Fruit fly (Drosophila melanogaster) whole organism, embryonic: Measurements from ENCODE around the gene CG31675.
A peak's percentile ranks its signal among the peaks of the same experiment; 100 is the strongest.

Experiments
- Adf1 ChIP-seq: fragments of 200-800 bp; sonication (Bioruptor generic); IDR thresholded peaks from 2 replicates; pipeline ENCODE4 v1.3.6; 2022; ENCODE audit warnings: missing biosample characterization, missing genetic modification characterization
- Asciz ChIP-seq: fragments of 200-800 bp; sonication (Bioruptor generic); optimal IDR thresholded peaks from 2 replicates; lab custom pipeline; 2017; ENCODE audit warnings: missing biosample characterization, mild to moderate bottlenecking, missing genetic modification characterization, missing genetic modification reagents
- Atf3 ChIP-seq: fragments of 200-800 bp; sonication (Bioruptor generic); optimal IDR thresholded peaks from 3 replicates; lab custom pipeline; 2016; ENCODE audit warnings: missing biosample characterization, missing genetic modification characterization
- Atf6 ChIP-seq: fragments of 200-800 bp; sonication (Bioruptor generic); IDR thresholded peaks from 2 replicates; pipeline ENCODE4 v1.3.6; 2022; ENCODE audit warnings: missing biosample characterization, missing genetic modification characterization
- CG10366 ChIP-seq: fragments of 200-800 bp; sonication (Bioruptor generic); IDR thresholded peaks from 2 replicates; pipeline ENCODE4 v1.3.6; 2022; ENCODE audit warnings: missing biosample characterization, missing genetic modification characterization
- CG11560 ChIP-seq: fragments of 200-800 bp; sonication (Bioruptor generic); IDR thresholded peaks from 3 replicates; pipeline ENCODE4 v1.3.6; 2022; ENCODE audit warnings: missing biosample characterization, missing genetic modification characterization
- CG12391 ChIP-seq: fragments of 200-800 bp; sonication (Bioruptor generic); optimal IDR thresholded peaks from 3 replicates; lab custom pipeline; 2018; ENCODE audit warnings: missing biosample characterization, mild to moderate bottlenecking, missing genetic modification characterization, moderate library complexity
- CG14667 ChIP-seq: fragments of 200-800 bp; sonication (Bioruptor generic); IDR thresholded peaks from 2 replicates; pipeline ENCODE4 v1.3.6; 2022; ENCODE audit warnings: missing biosample characterization, missing genetic modification characterization
- CG16813 ChIP-seq: fragments of 200-800 bp; sonication (Bioruptor generic); IDR thresholded peaks from 3 replicates; pipeline ENCODE4 v1.3.6; 2022; ENCODE audit warnings: missing biosample characterization, missing genetic modification characterization; ENCODE audit not compliant: partially characterized antibody
- CG17385 ChIP-seq: fragments of 200-800 bp; sonication (Bioruptor generic); optimal IDR thresholded peaks from 3 replicates; lab custom pipeline; 2018; ENCODE audit warnings: missing biosample characterization, mild to moderate bottlenecking, missing genetic modification characterization
- CG17612 ChIP-seq: fragments of 200-800 bp; sonication (Bioruptor generic); IDR thresholded peaks from 2 replicates; pipeline ENCODE4 v1.3.6; 2022; ENCODE audit warnings: missing biosample characterization, missing genetic modification characterization
- CG1792 ChIP-seq: fragments of 200-800 bp; sonication (Bioruptor generic); optimal IDR thresholded peaks from 2 replicates; lab custom pipeline; 2016; ENCODE audit warnings: missing biosample characterization, missing genetic modification characterization
- CG2202 ChIP-seq: fragments of 200-800 bp; sonication (Bioruptor generic); optimal IDR thresholded peaks from 2 replicates; lab custom pipeline; 2018; ENCODE audit warnings: missing biosample characterization, mild to moderate bottlenecking, missing genetic modification characterization
- CG2889 ChIP-seq: fragments of 200-800 bp; sonication (Bioruptor generic); IDR thresholded peaks from 3 replicates; pipeline ENCODE4 v1.3.6; 2022; ENCODE audit warnings: missing biosample characterization, missing genetic modification characterization
- CG31388 ChIP-seq: fragments of 200-800 bp; sonication (Bioruptor generic); optimal IDR thresholded peaks from 2 replicates; lab custom pipeline; 2016; ENCODE audit warnings: missing biosample characterization, missing genetic modification characterization
- CG32532 ChIP-seq: fragments of 200-800 bp; sonication (Bioruptor generic); IDR thresholded peaks from 2 replicates; pipeline ENCODE4 v1.3.6; 2022; ENCODE audit warnings: missing biosample characterization, missing genetic modification characterization
- CG34376 ChIP-seq: fragments of 200-800 bp; sonication (Bioruptor generic); optimal IDR thresholded peaks from 2 replicates; lab custom pipeline; 2018; ENCODE audit warnings: missing biosample characterization, mild to moderate bottlenecking, missing genetic modification characterization
- CG4328 ChIP-seq: fragments of 200-800 bp; sonication (Bioruptor generic); optimal IDR thresholded peaks from 3 replicates; lab custom pipeline; 2017; ENCODE audit warnings: missing biosample characterization, missing genetic modification reagents, missing genetic modification characterization
- CG4404 ChIP-seq: fragments of 200-800 bp; sonication (Bioruptor generic); IDR thresholded peaks from 2 replicates; pipeline ENCODE4 v1.3.6; 2022; ENCODE audit warnings: missing biosample characterization, missing genetic modification characterization
- CG4424 ChIP-seq: fragments of 200-800 bp; sonication (Bioruptor generic); optimal IDR thresholded peaks from 3 replicates; lab custom pipeline; 2016; ENCODE audit warnings: missing biosample characterization, missing genetic modification characterization
- CG8089 ChIP-seq: fragments of 200-800 bp; sonication (Bioruptor generic); optimal IDR thresholded peaks from 3 replicates; lab custom pipeline; 2016; ENCODE audit warnings: missing biosample characterization, missing genetic modification characterization
- CG8478 ChIP-seq: fragments of >200 bp; optimal IDR thresholded peaks from 2 replicates; lab custom pipeline; 2018
- CG9932 ChIP-seq: fragments of 200-800 bp; sonication (Bioruptor generic); IDR thresholded peaks from 2 replicates; pipeline ENCODE4 v1.3.6; 2022; ENCODE audit warnings: missing biosample characterization, missing genetic modification characterization
- Dbx ChIP-seq: fragments of 200-800 bp; sonication (Bioruptor generic); IDR thresholded peaks from 3 replicates; pipeline ENCODE4 v1.3.6; 2022; ENCODE audit warnings: missing biosample characterization, missing genetic modification characterization
- Deaf1 ChIP-seq: fragments of 200-800 bp; optimal IDR thresholded peaks from 3 replicates; lab custom pipeline; 2019; ENCODE audit warnings: missing biosample characterization, mild to moderate bottlenecking, missing genetic modification characterization, moderate library complexity
- H15 ChIP-seq: fragments of 200-800 bp; sonication (Bioruptor generic); IDR thresholded peaks from 3 replicates; pipeline ENCODE4 v1.3.6; 2022; ENCODE audit warnings: missing biosample characterization, missing genetic modification characterization
- HLHmδ ChIP-seq: fragments of 200-800 bp; sonication (Bioruptor generic); optimal IDR thresholded peaks from 2 replicates; lab custom pipeline; 2018; ENCODE audit warnings: missing biosample characterization, mild to moderate bottlenecking, missing genetic modification characterization, moderate library complexity
- Hsf ChIP-seq: fragments of 200-800 bp; sonication (Bioruptor generic); optimal IDR thresholded peaks from 3 replicates; lab custom pipeline; 2016; ENCODE audit warnings: missing biosample characterization, missing genetic modification characterization
- Lhr ChIP-seq: fragments of 200-800 bp; sonication (Bioruptor generic); optimal IDR thresholded peaks from 3 replicates; lab custom pipeline; 2017; ENCODE audit warnings: mild to moderate bottlenecking, missing biosample characterization, missing genetic modification reagents, missing genetic modification characterization
- Lim3 ChIP-seq: fragments of 200-800 bp; sonication (Bioruptor generic); IDR thresholded peaks from 2 replicates; pipeline ENCODE4 v1.3.6; 2022; ENCODE audit warnings: missing biosample characterization, missing genetic modification characterization
- NfI ChIP-seq: fragments of 200-800 bp; sonication (Bioruptor generic); optimal IDR thresholded peaks from 3 replicates; lab custom pipeline; 2018; ENCODE audit warnings: missing biosample characterization, mild to moderate bottlenecking, missing genetic modification characterization, moderate library complexity
- Pdp1 ChIP-seq, 2 experiments: fragments of 200-800 bp; sonication (Bioruptor generic); optimal IDR thresholded peaks; 3 replicates each; lab custom pipeline; 2016; ENCODE audit warnings: missing biosample characterization in 2 of 2, missing genetic modification characterization in 2 of 2, mild to moderate bottlenecking in 1 of 2, moderate library complexity in 1 of 2
- Trl ChIP-seq, 3 experiments: fragments of >200 bp in 2 of 3; fragments of 200-800 bp in 1 of 3; sonication (Bioruptor generic) in 1 of 3; optimal IDR thresholded peaks; 2 replicates in 1 of 3; 3 replicates in 2 of 3; lab custom pipeline; 2016 to 2017; ENCODE audit warnings: missing biosample characterization in 1 of 3, missing genetic modification characterization in 1 of 3
- abd-A ChIP-seq: fragments of 200-800 bp; sonication (Bioruptor generic); optimal IDR thresholded peaks from 3 replicates; lab custom pipeline; 2019; ENCODE audit warnings: missing biosample characterization, mild to moderate bottlenecking, missing genetic modification characterization, moderate library complexity
- ap ChIP-seq: fragments of 200-800 bp; sonication (Bioruptor generic); IDR thresholded peaks from 2 replicates; pipeline ENCODE4 v1.3.6; 2022; ENCODE audit warnings: missing biosample characterization, missing genetic modification characterization
- dysf ChIP-seq: fragments of 200-800 bp; sonication (Bioruptor generic); IDR thresholded peaks from 3 replicates; pipeline ENCODE4 v1.3.6; 2022; ENCODE audit warnings: missing biosample characterization, missing genetic modification characterization
- en ChIP-seq: fragments of 200-800 bp; sonication (Bioruptor generic); optimal IDR thresholded peaks from 2 replicates; lab custom pipeline; 2016; ENCODE audit warnings: missing biosample characterization, missing genetic modification characterization
- gce ChIP-seq: fragments of 200-800 bp; sonication (Bioruptor generic); IDR thresholded peaks from 3 replicates; pipeline ENCODE4 v1.3.6; 2022; ENCODE audit warnings: missing biosample characterization, missing genetic modification characterization
- lov ChIP-seq, 2 experiments: fragments of 200-800 bp in 1 of 2; fragments of >200 bp in 1 of 2; sonication (Bioruptor generic) in 1 of 2; IDR thresholded peaks in 1 of 2; optimal IDR thresholded peaks in 1 of 2; 2 replicates in 1 of 2; 3 replicates in 1 of 2; pipeline versions ENCODE4 v1.3.6 to Lab custom; 2017 to 2022; ENCODE audit warnings: missing biosample characterization in 1 of 2, missing genetic modification characterization in 1 of 2
- nau ChIP-seq: fragments of 200-800 bp; sonication (Bioruptor generic); optimal IDR thresholded peaks from 3 replicates; lab custom pipeline; 2017; ENCODE audit warnings: missing biosample characterization, mild to moderate bottlenecking, missing genetic modification characterization, missing genetic modification reagents
- onecut ChIP-seq: fragments of 200-800 bp; sonication (Bioruptor generic); IDR thresholded peaks from 2 replicates; pipeline ENCODE4 v1.3.6; 2022; ENCODE audit warnings: missing biosample characterization, missing genetic modification characterization
- org-1 ChIP-seq: fragments of 200-800 bp; sonication (Bioruptor generic); optimal IDR thresholded peaks from 2 replicates; lab custom pipeline; 2017; ENCODE audit warnings: missing biosample characterization, missing genetic modification characterization
- ranshi ChIP-seq: fragments of 200-800 bp; sonication (Bioruptor generic); IDR thresholded peaks from 2 replicates; pipeline ENCODE4 v1.3.6; 2022; ENCODE audit warnings: missing biosample characterization, missing genetic modification characterization
- sug ChIP-seq: fragments of 200-800 bp; optimal IDR thresholded peaks from 2 replicates; lab custom pipeline; 2019; ENCODE audit warnings: missing biosample characterization, mild to moderate bottlenecking, missing genetic modification characterization, moderate library complexity
- tup ChIP-seq: fragments of 200-800 bp; sonication (Bioruptor generic); optimal IDR thresholded peaks from 2 replicates; lab custom pipeline; 2016; ENCODE audit warnings: missing biosample characterization, mild to moderate bottlenecking, missing genetic modification characterization, moderate library complexity
- unc-4 ChIP-seq: fragments of 200-800 bp; sonication (Bioruptor generic); IDR thresholded peaks from 2 replicates; pipeline ENCODE4 v1.3.6; 2022; ENCODE audit warnings: missing biosample characterization, missing genetic modification characterization; ENCODE audit not compliant: partially characterized antibody
- z ChIP-seq: fragments of 200-800 bp; sonication (Bioruptor generic); IDR thresholded peaks from 3 replicates; pipeline ENCODE4 v1.3.6; 2022; ENCODE audit warnings: missing biosample characterization, missing genetic modification characterization

Gene CG31675

dm6 chr2L:20840462-20841038 lies 27.0 kb upstream of the CG31675 start, which contains the start of gene CG31676 (continued):
- TF ChIP-seq lov (optimal IDR thresholded peaks at IDR 0.05; lab: Kevin White, UChicago), result no peak
- TF ChIP-seq lov (GFP tag; IDR thresholded peaks at IDR 0.05; lab: Robert Waterston, UW), result no peak
- no peak for TF ChIP-seq Adf1
- TF ChIP-seq abd-A (tag; lab: Kevin White, UChicago), result no peak
- no peak for TF ChIP-seq Lim3 (GFP tag; lab: Robert Waterston, UW)
- TF ChIP-seq CG4424 (GFP tag; lab: Kevin White, UChicago), result no peak
- TF ChIP-seq Atf3 (GFP tag; lab: Kevin White, UChicago), result no peak
- TF ChIP-seq CG17385 (GFP tag; lab: Kevin White, UChicago), result peak; percentile 12
- no peak for TF ChIP-seq CG16813 (GFP tag; lab: Robert Waterston, UW)
- TF ChIP-seq gce (GFP tag; lab: Robert Waterston, UW), result peak; percentile 54; the same call in 2 of the 3 replicates
- peak; percentile 5 to 15 for TF ChIP-seq Trl (optimal IDR thresholded peaks at IDR 0.05; lab: Kevin White, UChicago)
- no peak for TF ChIP-seq Trl (GFP tag; optimal IDR thresholded peaks at IDR 0.05; lab: Kevin White, UChicago)
- no peak; the same call in 1 of the 2 replicates for TF ChIP-seq CG9932
- no peak for TF ChIP-seq onecut (GFP tag; lab: Robert Waterston, UW)
- TF ChIP-seq org-1 (GFP tag; lab: Kevin White, UChicago), result no peak
- TF ChIP-seq nau, result no peak
- TF ChIP-seq CG2202 (tag; lab: Kevin White, UChicago), result no peak
- peak; percentile 4 for TF ChIP-seq sug
- TF ChIP-seq CG10366 (GFP tag; lab: Robert Waterston, UW), result no peak
- TF ChIP-seq CG1792, result no peak
- peak; percentile 29; the same call in 1 of the 3 replicates for TF ChIP-seq dysf
- no peak for TF ChIP-seq CG4404 (GFP tag; lab: Robert Waterston, UW)
- TF ChIP-seq HLHmδ, result peak; percentile 1
- TF ChIP-seq Asciz (GFP tag; lab: Kevin White, UChicago), result no peak
- TF ChIP-seq z (GFP tag; lab: Robert Waterston, UW), result peak; percentile 74
- peak; percentile 16 for TF ChIP-seq CG4328 (GFP tag; lab: Kevin White, UChicago)
- peak; percentile 10 for TF ChIP-seq NfI (GFP tag; lab: Kevin White, UChicago)
- no peak for TF ChIP-seq CG11560 (tag; lab: Robert Waterston, UW)
- no peak for TF ChIP-seq unc-4 (GFP tag; lab: Robert Waterston, UW)
- no peak for TF ChIP-seq en
- no peak for TF ChIP-seq CG8089 (GFP tag; lab: Kevin White, UChicago)
- TF ChIP-seq Dbx, result no peak
- no peak for TF ChIP-seq CG31388 (GFP tag; lab: Kevin White, UChicago)
- TF ChIP-seq CG32532 (GFP tag; lab: Robert Waterston, UW), result peak; percentile 81; the same call in 1 of the 2 replicates
- TF ChIP-seq Hsf (GFP tag; lab: Kevin White, UChicago), result no peak
- TF ChIP-seq CG34376, result peak; percentile 61
- TF ChIP-seq CG8478 (lab: Kevin White, UChicago), result no peak
- TF ChIP-seq CG12391 (tag; lab: Kevin White, UChicago), result no peak
- TF ChIP-seq Deaf1 (tag; lab: Kevin White, UChicago), result peak; percentile 41
- no peak for TF ChIP-seq CG2889
- no peak for TF ChIP-seq CG14667
- 0 out of 2 replicates have a peak, but pooled peaks have one; percentile 23 for TF ChIP-seq CG17612 (GFP tag; lab: Robert Waterston, UW)
- TF ChIP-seq Pdp1 (GFP tag; optimal IDR thresholded peaks at IDR 0.05; lab: Kevin White, UChicago), result no peak
- no peak for TF ChIP-seq Atf6
- no peak for TF ChIP-seq ranshi (GFP tag; lab: Robert Waterston, UW)
- TF ChIP-seq ap (GFP tag; lab: Robert Waterston, UW), result no peak
- TF ChIP-seq H15 (GFP tag; lab: Robert Waterston, UW), result no peak
- no peak for TF ChIP-seq tup
- no peak for TF ChIP-seq Lhr
